Fruit fly (Drosophila melanogaster): Measurements from ENCODE around the gene CG8281.
A peak's percentile ranks its signal among the peaks of the same experiment; 100 is the strongest.

CG8281 gene

dm6 chr3L:7911765-7912556, at the start of gene CG8281, which contains the start of gene pbl:
CG8281 (plus strand) TSS chr3L:7912463.
pbl (minus strand) TSS chr3L:7911954.
- TF ChIP-seq Ets98B (GFP tag; IDR thresholded peaks at IDR 0.05) (peak; percentile 56), Pif1B (GFP tag; optimal IDR thresholded peaks at IDR 0.05) (no peak), CG15710 (tag; optimal IDR thresholded peaks at IDR 0.05) (peak; percentile 41), rn (GFP tag; IDR thresholded peaks at IDR 0.05) (peak; percentile 27; the same call in 1 of the 2 replicates), EcR (GFP tag; optimal IDR thresholded peaks at IDR 0.05) (no peak), CG10348 (GFP tag; IDR thresholded peaks at IDR 0.05) (no peak), CG8301 (tag; optimal IDR thresholded peaks at IDR 0.05) (peak; percentile 26), fd96Ca (GFP tag; IDR thresholded peaks at IDR 0.05) (peak; percentile 10; the same call in 1 of the 3 replicates), CG32121 (GFP tag; IDR thresholded peaks at IDR 0.05) (0 out of 2 replicates have a peak, but pooled peaks have one; percentile 43), CG12605 (GFP tag; IDR thresholded peaks at IDR 0.05) (peak; percentile 44), CG8159 (tag; optimal IDR thresholded peaks at IDR 0.05) (peak; percentile 7), CG14655 (GFP tag; optimal IDR thresholded peaks at IDR 0.05) (no peak), CG9948 (tag; optimal IDR thresholded peaks at IDR 0.05) (peak; percentile 0), CG34367 (tag; optimal IDR thresholded peaks at IDR 0.05) (peak; percentile 26), CG4496 (GFP tag; IDR thresholded peaks at IDR 0.05) (peak; percentile 71), CG17806 (tag; optimal IDR thresholded peaks at IDR 0.05) (peak; percentile 26)

- TF ChIP-seq CG34367 (tag; optimal IDR thresholded peaks at IDR 0.05) (no peak), CG13204 (GFP tag; optimal IDR thresholded peaks at IDR 0.05) (no peak), CG8159 (tag; optimal IDR thresholded peaks at IDR 0.05) (no peak)
These were observed 48.9 kb upstream of the CG8281 start for dm6 chr3L:7863267-7863765.

dm6 chr3L:7863766-7864305, 48.4 kb upstream of the CG8281 start:
- TF ChIP-seq CG12605 (GFP tag; IDR thresholded peaks at IDR 0.05) = peak; percentile 82
- peak; percentile 66 for TF ChIP-seq CG17806 (tag; optimal IDR thresholded peaks at IDR 0.05)
- TF ChIP-seq CG8301 (tag; optimal IDR thresholded peaks at IDR 0.05) = peak; percentile 68
- peak; percentile 71; the same call in 1 of the 2 replicates for TF ChIP-seq rn (GFP tag; IDR thresholded peaks at IDR 0.05)
- TF ChIP-seq CG8159 (tag; optimal IDR thresholded peaks at IDR 0.05) = peak; percentile 85
- TF ChIP-seq CG4496 (GFP tag; IDR thresholded peaks at IDR 0.05) = peak; percentile 79
- TF ChIP-seq D1 (tag; optimal IDR thresholded peaks at IDR 0.05) = no peak
- TF ChIP-seq gl (tag; optimal IDR thresholded peaks at IDR 0.05) = no peak
- no peak for TF ChIP-seq Pif1B (GFP tag; optimal IDR thresholded peaks at IDR 0.05)
- peak; percentile 55 for TF ChIP-seq CG34367 (tag; optimal IDR thresholded peaks at IDR 0.05)
- TF ChIP-seq CG15710 (tag; optimal IDR thresholded peaks at IDR 0.05) = peak; percentile 68
- no peak for TF ChIP-seq EcR (GFP tag; optimal IDR thresholded peaks at IDR 0.05)
- TF ChIP-seq Ets98B (GFP tag; IDR thresholded peaks at IDR 0.05) = peak; percentile 72; the same call in 1 of the 2 replicates
- TF ChIP-seq CG10348 (GFP tag; IDR thresholded peaks at IDR 0.05) = peak; percentile 78
- TF ChIP-seq CG9948 (tag; optimal IDR thresholded peaks at IDR 0.05) = peak; percentile 63
- peak; percentile 68 for TF ChIP-seq CG14655 (GFP tag; optimal IDR thresholded peaks at IDR 0.05)
- peak; percentile 33 for TF ChIP-seq Pif1A (GFP tag; optimal IDR thresholded peaks at IDR 0.05)
- peak; percentile 32; the same call in 1 of the 3 replicates for TF ChIP-seq fd96Ca (GFP tag; IDR thresholded peaks at IDR 0.05)
- TF ChIP-seq Snoo (tag; optimal IDR thresholded peaks at IDR 0.05) = peak; percentile 59
- peak; percentile 23 for TF ChIP-seq CG13204 (GFP tag; optimal IDR thresholded peaks at IDR 0.05)
- peak; percentile 87 for TF ChIP-seq CG32121 (GFP tag; IDR thresholded peaks at IDR 0.05)

dm6 chr3L:7865094-7865746, 47.0 kb upstream of the CG8281 start:
- no peak for TF ChIP-seq fd96Ca (GFP tag; IDR thresholded peaks at IDR 0.05)
- TF ChIP-seq Ets98B (GFP tag; IDR thresholded peaks at IDR 0.05) = peak; percentile 45

- TF ChIP-seq CG8301 (tag; optimal IDR thresholded peaks at IDR 0.05) = no peak
These were observed 46.4 kb upstream of the CG8281 start for dm6 chr3L:7865747-7866387.

- no peak for TF ChIP-seq gl (tag; optimal IDR thresholded peaks at IDR 0.05)
- TF ChIP-seq CG32121 (GFP tag; IDR thresholded peaks at IDR 0.05) = peak; percentile 44; the same call in 1 of the 2 replicates
These were observed 45.7 kb upstream of the CG8281 start for dm6 chr3L:7866558-7866957.

All from whole organism, pupa.